Worm (Caenorhabditis elegans) whole organism, L3 larva: Measurements from ENCODE around the gene rmh-2.

Experiments used
- ama-1 ChIP-seq: fragments of 150-350 bp; optimal IDR thresholded peaks from 2 replicates; lab custom pipeline; 2018
- ceh-28 ChIP-seq: fragments of 150-350 bp; optimal IDR thresholded peaks from 2 replicates; lab custom pipeline; 2014; ENCODE audit warnings: missing biosample characterization, missing genetic modification reagents, missing genetic modification characterization
- elt-3 ChIP-seq, 3 experiments: fragments of 150-350 bp in 1 of 3; sonication (generic microtip) in 2 of 3; optimal IDR thresholded peaks; 2 replicates in 2 of 3; 4 replicates in 1 of 3; lab custom pipeline; 2014 to 2017; ENCODE audit warnings: missing biosample characterization in 3 of 3, missing genetic modification characterization in 3 of 3
- fos-1 ChIP-seq: fragments of 150-350 bp; optimal IDR thresholded peaks from 2 replicates; lab custom pipeline; 2014; ENCODE audit warnings: missing biosample characterization, missing genetic modification characterization
- jun-1 ChIP-seq: fragments of 150-350 bp; optimal IDR thresholded peaks from 2 replicates; lab custom pipeline; 2014; ENCODE audit warnings: missing biosample characterization, missing genetic modification reagents, missing genetic modification characterization
- lin-15B ChIP-seq: fragments of 150-350 bp; optimal IDR thresholded peaks from 2 replicates; lab custom pipeline; 2014; ENCODE audit warnings: missing biosample characterization, missing genetic modification characterization
- nhr-12 ChIP-seq: fragments of 150-350 bp; optimal IDR thresholded peaks from 2 replicates; lab custom pipeline; 2014; ENCODE audit warnings: missing biosample characterization, missing genetic modification characterization
- nhr-237 ChIP-seq: fragments of 150-350 bp; optimal IDR thresholded peaks from 2 replicates; lab custom pipeline; 2014; ENCODE audit warnings: missing biosample characterization, missing genetic modification characterization
- nhr-67 ChIP-seq: fragments of 150-350 bp; optimal IDR thresholded peaks from 2 replicates; lab custom pipeline; 2014; ENCODE audit warnings: missing biosample characterization, missing genetic modification characterization
- nhr-76 ChIP-seq: fragments of 150-350 bp; sonication (generic microtip); optimal IDR thresholded peaks from 5 replicates; lab custom pipeline; 2014; ENCODE audit warnings: missing biosample characterization, missing genetic modification characterization
- pqm-1 ChIP-seq: fragments of 150-350 bp; optimal IDR thresholded peaks from 2 replicates; lab custom pipeline; 2017; ENCODE audit warnings: missing biosample characterization, missing genetic modification characterization, inconsistent platforms
- skn-1 ChIP-seq: fragments of 150-350 bp; optimal IDR thresholded peaks from 2 replicates; lab custom pipeline; 2014; ENCODE audit warnings: missing biosample characterization, missing genetic modification characterization
- zag-1 ChIP-seq: fragments of 150-350 bp; optimal IDR thresholded peaks from 2 replicates; lab custom pipeline; 2014; ENCODE audit warnings: missing biosample characterization, missing genetic modification characterization
- ztf-4 ChIP-seq: fragments of 150-350 bp; optimal IDR thresholded peaks from 2 replicates; lab custom pipeline; 2014; ENCODE audit warnings: missing biosample characterization, missing genetic modification characterization

ce11 chrV:9950861-9951260 is 20.3 kb upstream of the rmh-2 start, which contains the start of gene ttr-46:
- TF ChIP-seq ama-1 (lab: Kevin White, UChicago) = no peak
- TF ChIP-seq lin-15B (tag; lab: Kevin White, UChicago) = no peak
- TF ChIP-seq jun-1 (tag; lab: Kevin White, UChicago) = no peak
- no peak for TF ChIP-seq nhr-237 (tag; lab: Kevin White, UChicago)
- TF ChIP-seq skn-1 (tag; lab: Kevin White, UChicago) = no peak
- TF ChIP-seq ztf-4 (tag; lab: Kevin White, UChicago) = no peak
- TF ChIP-seq pqm-1 (tag; lab: Kevin White, UChicago) = peak; percentile 65
- no peak for TF ChIP-seq elt-3 (tag; optimal IDR thresholded peaks at IDR 0.05; lab: Kevin White, UChicago)
- no peak for TF ChIP-seq nhr-67 (tag; lab: Kevin White, UChicago)
- no peak for TF ChIP-seq ceh-28 (tag; lab: Kevin White, UChicago)
- TF ChIP-seq fos-1 (tag; lab: Kevin White, UChicago) = no peak
- TF ChIP-seq nhr-76 = no peak
- TF ChIP-seq nhr-12 (tag; lab: Kevin White, UChicago) = no peak
- no peak for TF ChIP-seq zag-1
